Fruit fly (Drosophila melanogaster) Kc167 (cell line): ENCODE measurements around the gene fd3F.
"Not testable (repeated sequence)": the region's sequence is repeated elsewhere in the genome, so short reads cannot be mapped to it uniquely, and the experiment has no call there.

Experiments used
- Myc ChIP-seq: fragments of >200 bp; optimal IDR thresholded peaks from 2 replicates; lab custom pipeline; 2017; ENCODE audit warnings: missing external identifiers
- Sin3A ChIP-seq: fragments of >200 bp; optimal IDR thresholded peaks from 2 replicates; lab custom pipeline; 2018; ENCODE audit warnings: missing external identifiers
- h ChIP-seq: fragments of >200 bp; optimal IDR thresholded peaks from 3 replicates; lab custom pipeline; 2018; ENCODE audit warnings: missing external identifiers
- insv ChIP-seq: fragments of >200 bp; optimal IDR thresholded peaks from 3 replicates; lab custom pipeline; 2018; ENCODE audit warnings: missing external identifiers
- psq ChIP-seq: fragments of >200 bp; optimal IDR thresholded peaks from 2 replicates; lab custom pipeline; 2017; ENCODE audit warnings: missing external identifiers
- ttk ChIP-seq: sonication (Bioruptor generic); optimal IDR thresholded peaks from 2 replicates; lab custom pipeline; 2017; ENCODE audit warnings: missing external identifiers

The fd3F gene

DNA sequence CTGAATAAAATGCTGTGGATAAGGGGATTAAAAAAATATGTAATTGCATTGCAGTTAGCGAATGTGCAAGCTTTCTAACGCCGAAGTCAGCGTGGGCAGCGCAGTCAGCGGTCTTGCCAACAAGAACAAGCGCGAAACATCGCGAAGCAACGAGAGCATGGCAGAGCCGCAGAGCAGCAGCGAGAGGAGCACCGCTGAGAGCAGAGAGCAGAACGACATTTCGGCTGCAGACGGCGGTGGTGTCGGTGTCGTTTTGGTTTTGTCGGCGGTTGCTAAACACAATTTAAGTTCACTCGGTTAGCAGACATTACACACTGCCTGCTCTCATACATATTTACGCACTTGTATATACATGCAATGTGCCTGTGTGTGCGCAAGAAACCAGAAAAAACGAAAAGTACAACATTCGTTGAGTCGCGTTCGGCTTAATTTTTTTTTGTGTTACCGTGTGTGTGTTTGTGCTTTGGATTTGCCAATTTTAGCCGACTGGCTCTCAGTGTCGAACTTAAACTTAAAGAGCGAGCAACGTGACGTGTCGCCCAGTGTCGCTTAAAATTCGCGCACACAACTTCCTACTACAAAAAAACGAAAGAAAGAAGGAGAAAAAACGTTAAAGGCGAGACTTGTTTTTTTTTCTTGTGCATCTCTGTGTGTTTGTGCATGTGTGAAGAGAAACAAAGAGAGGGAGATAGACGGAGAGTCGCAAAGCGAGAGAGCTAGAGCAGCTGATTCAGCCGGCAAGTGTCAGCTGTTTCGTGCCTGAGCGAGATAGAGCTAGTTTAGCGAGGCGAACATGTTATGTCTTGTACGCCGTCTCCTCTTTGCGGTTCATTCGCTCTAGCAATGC lies 26.1 kb upstream of the fd3F start:
- no peak for TF ChIP-seq ttk (lab: Kevin White, UChicago)
- TF ChIP-seq Myc (lab: Kevin White, UChicago): no peak
- no peak for TF ChIP-seq psq (lab: Kevin White, UChicago)
- TF ChIP-seq insv: no peak
- no peak for TF ChIP-seq h (lab: Kevin White, UChicago)
- no peak for TF ChIP-seq Sin3A

dm6 chrX:3777236-3777635 lies 24.9 kb upstream of the fd3F start:
- TF ChIP-seq ttk (lab: Kevin White, UChicago): no peak
- TF ChIP-seq h (lab: Kevin White, UChicago): no peak
- no peak for TF ChIP-seq Myc (lab: Kevin White, UChicago)
- TF ChIP-seq Sin3A: no peak
- TF ChIP-seq insv: no peak
- TF ChIP-seq psq (lab: Kevin White, UChicago): no peak

dm6 chrX:3778135-3778951 lies 23.8 kb upstream of the fd3F start:
- TF ChIP-seq ttk (lab: Kevin White, UChicago) (no peak), insv (no peak), psq (lab: Kevin White, UChicago) (no peak), Myc (lab: Kevin White, UChicago) (no peak), Sin3A (no peak), h (lab: Kevin White, UChicago) (no peak)

dm6 chrX:3778952-3779502 lies 23.1 kb upstream of the fd3F start:
- TF ChIP-seq ttk (lab: Kevin White, UChicago) (no peak), insv (no peak), Sin3A (no peak), h (lab: Kevin White, UChicago) (no peak), Myc (lab: Kevin White, UChicago) (no peak), psq (lab: Kevin White, UChicago) (no peak)

dm6 chrX:3779686-3780407 lies 22.3 kb upstream of the fd3F start:
- no peak for TF ChIP-seq Myc (lab: Kevin White, UChicago)
- no peak for TF ChIP-seq ttk (lab: Kevin White, UChicago)
- no peak for TF ChIP-seq h (lab: Kevin White, UChicago)
- no peak for TF ChIP-seq insv
- no peak for TF ChIP-seq Sin3A
- no peak for TF ChIP-seq psq (lab: Kevin White, UChicago)

DNA sequence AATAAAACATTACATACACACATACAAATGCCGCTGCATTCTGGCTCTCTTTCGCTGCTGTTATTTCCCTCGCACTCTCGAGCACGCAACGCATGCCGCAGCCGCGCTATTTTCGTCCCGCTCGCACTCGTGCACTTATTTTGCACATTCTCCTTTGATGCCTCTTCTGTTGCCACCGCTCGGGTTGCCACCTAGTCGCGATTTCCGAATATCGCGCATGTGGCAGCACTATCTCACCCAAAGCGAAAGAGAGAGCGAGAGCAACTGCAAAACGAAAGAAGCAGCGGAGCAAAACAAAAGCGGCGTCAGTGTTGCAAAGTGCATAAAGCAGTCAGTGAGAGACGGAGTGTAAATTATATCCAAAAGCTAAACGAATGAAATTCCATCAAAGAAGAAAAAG lies 21.2 kb upstream of the fd3F start:
- TF ChIP-seq psq (lab: Kevin White, UChicago): peak; percentile 12
- no peak for TF ChIP-seq h (lab: Kevin White, UChicago)

- TF ChIP-seq h (lab: Kevin White, UChicago) (no peak), Sin3A (no peak), psq (lab: Kevin White, UChicago) (no peak), Myc (lab: Kevin White, UChicago) (no peak), insv (no peak), ttk (lab: Kevin White, UChicago) (no peak)
These were observed 13.7 kb upstream of the fd3F start for dm6 chrX:3788432-3788831.

DNA sequence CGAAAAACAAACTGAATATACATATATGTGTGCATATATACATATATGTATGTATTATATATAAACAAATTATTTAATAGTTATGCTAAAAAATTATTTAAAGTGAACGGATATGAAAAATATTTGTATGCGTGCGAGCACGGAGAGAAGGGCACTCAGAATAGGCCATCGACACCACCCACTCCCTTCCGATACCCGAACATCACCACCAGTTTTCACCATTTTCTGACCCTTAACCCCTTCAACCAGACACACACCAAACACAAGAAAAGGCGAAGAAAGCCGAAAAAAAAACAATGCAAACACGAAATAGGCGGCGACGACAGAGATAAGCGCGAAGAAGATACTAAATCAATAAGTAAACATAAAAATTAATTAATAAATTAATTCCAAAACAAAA lies 12.8 kb upstream of the fd3F start:
- TF ChIP-seq Myc (lab: Kevin White, UChicago) (no peak), ttk (lab: Kevin White, UChicago) (no peak), Sin3A (no peak), psq (lab: Kevin White, UChicago) (no peak), h (lab: Kevin White, UChicago) (no peak), insv (no peak)

DNA sequence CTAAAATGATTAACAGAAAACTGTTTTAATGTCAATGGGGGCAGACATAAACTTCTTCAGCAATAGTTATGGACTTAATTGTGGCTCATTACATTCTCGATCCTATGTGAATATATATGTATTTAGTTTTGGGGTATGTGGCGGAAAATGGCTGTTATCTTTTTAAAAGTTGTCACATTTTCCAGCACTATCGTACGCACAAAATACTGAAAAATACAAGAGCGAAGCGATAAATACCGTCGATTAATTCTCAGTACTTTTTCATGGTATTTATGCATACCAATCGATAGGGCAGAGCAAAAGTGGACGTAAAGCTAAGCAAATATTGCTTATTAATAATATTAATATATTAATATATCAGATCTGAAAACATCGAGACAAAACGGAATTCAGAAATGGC lies 12.3 kb upstream of the fd3F start, which contains the start of gene HIP-R:
Gene HIP-R, plus strand, starts transcription at position 201 of the 400 bp plus-strand sequence.
- not testable (repeated sequence) for TF ChIP-seq ttk, Myc, psq (lab: Kevin White, UChicago)

DNA sequence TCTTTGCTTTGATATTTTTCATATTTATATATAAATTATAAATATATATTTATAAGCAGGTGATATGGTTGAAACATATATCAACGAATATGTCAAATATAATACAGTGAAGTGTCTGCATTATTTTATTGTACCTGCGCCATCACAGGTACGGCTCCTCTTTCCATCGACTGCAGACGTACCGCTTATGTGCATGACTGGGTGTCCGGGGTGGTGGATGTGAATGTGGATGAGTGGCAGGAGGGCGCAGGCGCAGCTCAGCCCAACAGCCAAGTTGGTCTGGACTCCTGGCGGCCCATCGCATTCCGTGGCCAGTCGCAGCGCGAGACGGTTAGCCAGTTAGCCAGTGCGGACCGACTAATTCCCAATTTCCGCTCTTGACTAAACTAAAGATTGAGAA lies 9.2 kb upstream of the fd3F start, which contains the start of gene Crg-1:
Gene Crg-1, plus strand, starts transcription at position 301 of the 400 bp plus-strand sequence.
- not testable (repeated sequence) for TF ChIP-seq psq (lab: Kevin White, UChicago); insv; ttk (lab: Kevin White, UChicago)

- TF ChIP-seq h (lab: Kevin White, UChicago); insv; ttk (lab: Kevin White, UChicago): not testable (repeated sequence)
These were observed 3.2 kb upstream of the fd3F start, which contains the start of gene HIP for dm6 chrX:3798919-3799318. Gene HIP (plus strand): TSS chrX:3799150.
